Worm (Caenorhabditis elegans) whole organism, late embryonic: ENCODE measurements around the gene srh-40.

Experiments used
- C08G9.2 ChIP-seq: sonication (generic microtip); optimal IDR thresholded peaks from 2 replicates; lab custom pipeline; 2016; ENCODE audit warnings: mild to moderate bottlenecking, missing genetic modification characterization, moderate library complexity, missing compliant biosample characterization
- F13H6.1 ChIP-seq: sonication (generic microtip); optimal IDR thresholded peaks from 2 replicates; lab custom pipeline; 2016; ENCODE audit warnings: missing genetic modification characterization, missing compliant biosample characterization
- K02D7.2 ChIP-seq: sonication (generic microtip); optimal IDR thresholded peaks from 2 replicates; lab custom pipeline; 2017; ENCODE audit warnings: mild to moderate bottlenecking, missing genetic modification characterization, missing compliant biosample characterization
- K09A11.1 ChIP-seq: sonication (generic microtip); optimal IDR thresholded peaks from 2 replicates; lab custom pipeline; 2017; ENCODE audit warnings: antibody characterized with exemption, mild to moderate bottlenecking, missing genetic modification characterization, missing compliant biosample characterization; ENCODE audit not compliant: insufficient read depth
- ceh-14 ChIP-seq: sonication (generic microtip); optimal IDR thresholded peaks from 2 replicates; lab custom pipeline; 2016; ENCODE audit warnings: missing genotype, missing genetic modification characterization, missing compliant biosample characterization
- ceh-19 ChIP-seq: fragments of 200-800 bp; sonication (Bioruptor generic); optimal IDR thresholded peaks from 2 replicates; lab custom pipeline; 2018; ENCODE audit warnings: mild to moderate bottlenecking, missing genetic modification characterization, missing compliant biosample characterization
- ceh-2 ChIP-seq: sonication (generic microtip); optimal IDR thresholded peaks from 2 replicates; lab custom pipeline; 2016; ENCODE audit warnings: missing genotype, missing genetic modification characterization, missing compliant biosample characterization
- ceh-24 ChIP-seq: sonication (generic microtip); optimal IDR thresholded peaks from 2 replicates; lab custom pipeline; 2016; ENCODE audit warnings: mild to moderate bottlenecking, missing genetic modification characterization, missing compliant biosample characterization
- ceh-30 ChIP-seq: fragments of 150-350 bp; optimal IDR thresholded peaks from 2 replicates; lab custom pipeline; 2014; ENCODE audit warnings: missing biosample characterization, missing genetic modification characterization
- ceh-31 ChIP-seq: sonication (generic microtip); optimal IDR thresholded peaks from 2 replicates; lab custom pipeline; 2016; ENCODE audit warnings: missing genetic modification characterization, missing compliant biosample characterization
- ceh-48 ChIP-seq: sonication (generic microtip); optimal IDR thresholded peaks from 2 replicates; lab custom pipeline; 2016; ENCODE audit warnings: missing genetic modification characterization, inconsistent platforms, missing compliant biosample characterization
- ceh-6 ChIP-seq: fragments of 200-800 bp; sonication (Bioruptor generic); optimal IDR thresholded peaks from 2 replicates; lab custom pipeline; 2018; ENCODE audit warnings: mild to moderate bottlenecking, missing genetic modification characterization, missing compliant biosample characterization
- che-1 ChIP-seq: sonication (generic microtip); optimal IDR thresholded peaks from 2 replicates; lab custom pipeline; 2016; ENCODE audit warnings: mild to moderate bottlenecking, missing genetic modification characterization, missing compliant biosample characterization
- dmd-4 ChIP-seq: sonication (generic microtip); optimal IDR thresholded peaks from 2 replicates; lab custom pipeline; 2016; ENCODE audit warnings: borderline replicate concordance, missing genetic modification characterization, missing compliant biosample characterization
- elt-4 ChIP-seq: sonication (generic microtip); optimal IDR thresholded peaks from 2 replicates; lab custom pipeline; 2016; ENCODE audit warnings: missing genetic modification characterization, missing compliant biosample characterization
- fkh-10 ChIP-seq: fragments of 150-350 bp; optimal IDR thresholded peaks from 2 replicates; lab custom pipeline; 2014; ENCODE audit warnings: missing biosample characterization, missing genetic modification reagents, missing genetic modification characterization
- fkh-6 ChIP-seq: sonication (generic microtip); optimal IDR thresholded peaks from 2 replicates; lab custom pipeline; 2016; ENCODE audit warnings: missing genetic modification characterization, missing compliant biosample characterization
- gmeb-2 ChIP-seq: sonication (generic microtip); optimal IDR thresholded peaks from 2 replicates; lab custom pipeline; 2016; ENCODE audit warnings: missing genetic modification characterization, inconsistent platforms, missing compliant biosample characterization
- hlh-13 ChIP-seq: fragments of 200-800 bp; sonication (Bioruptor generic); optimal IDR thresholded peaks from 2 replicates; lab custom pipeline; 2018; ENCODE audit warnings: mild to moderate bottlenecking, missing genetic modification characterization, missing compliant biosample characterization
- hlh-15 ChIP-seq: sonication (generic microtip); optimal IDR thresholded peaks from 2 replicates; lab custom pipeline; 2016; ENCODE audit warnings: missing genetic modification characterization, missing compliant biosample characterization
- hlh-30 ChIP-seq: sonication (generic microtip); optimal IDR thresholded peaks from 2 replicates; lab custom pipeline; 2017; ENCODE audit warnings: antibody characterized with exemption, missing genetic modification characterization, missing compliant biosample characterization; ENCODE audit not compliant: insufficient read depth
- hlh-6 ChIP-seq: sonication (generic microtip); optimal IDR thresholded peaks from 2 replicates; lab custom pipeline; 2016; ENCODE audit warnings: missing genotype, missing genetic modification characterization, missing compliant biosample characterization
- hlh-8 ChIP-seq: sonication (generic microtip); optimal IDR thresholded peaks from 2 replicates; lab custom pipeline; 2016; ENCODE audit warnings: missing genotype, missing genetic modification characterization, missing compliant biosample characterization
- lim-6 ChIP-seq: sonication (generic microtip); optimal IDR thresholded peaks from 2 replicates; lab custom pipeline; 2016; ENCODE audit warnings: missing genetic modification characterization, missing compliant biosample characterization
- lin-11 ChIP-seq: fragments of 200-800 bp; sonication (Bioruptor generic); optimal IDR thresholded peaks from 2 replicates; lab custom pipeline; 2018; ENCODE audit warnings: mild to moderate bottlenecking, missing genetic modification characterization, missing compliant biosample characterization
- mec-3 ChIP-seq: sonication (generic microtip); optimal IDR thresholded peaks from 2 replicates; lab custom pipeline; 2016; ENCODE audit warnings: borderline replicate concordance, missing genetic modification characterization, missing compliant biosample characterization
- nfya-1 ChIP-seq: sonication (generic microtip); optimal IDR thresholded peaks from 2 replicates; lab custom pipeline; 2017; ENCODE audit warnings: missing genetic modification characterization, mild to moderate bottlenecking, missing compliant biosample characterization, antibody characterized with exemption, moderate library complexity
- nhr-232 ChIP-seq: sonication (generic microtip); optimal IDR thresholded peaks from 2 replicates; lab custom pipeline; 2016; ENCODE audit warnings: missing genetic modification characterization, missing compliant biosample characterization
- npax-4 ChIP-seq: sonication (generic microtip); optimal IDR thresholded peaks from 2 replicates; lab custom pipeline; 2016; ENCODE audit warnings: missing genetic modification characterization, missing compliant biosample characterization
- pag-3 ChIP-seq: sonication (generic microtip); optimal IDR thresholded peaks from 2 replicates; lab custom pipeline; 2016; ENCODE audit warnings: missing compliant biosample characterization, missing genetic modification characterization, borderline replicate concordance
- pat-9 ChIP-seq: fragments of 200-800 bp; sonication (Bioruptor generic); optimal IDR thresholded peaks from 2 replicates; lab custom pipeline; 2018; ENCODE audit warnings: mild to moderate bottlenecking, missing genetic modification characterization, moderate library complexity, missing compliant biosample characterization
- pax-1 ChIP-seq: fragments of 150-350 bp; optimal IDR thresholded peaks from 2 replicates; lab custom pipeline; 2014; ENCODE audit warnings: missing biosample characterization, missing genetic modification characterization
- pha-2 ChIP-seq: sonication (generic microtip); optimal IDR thresholded peaks from 2 replicates; lab custom pipeline; 2017; ENCODE audit warnings: mild to moderate bottlenecking, missing genetic modification characterization, missing compliant biosample characterization
- pha-4 ChIP-seq: fragments of 150-350 bp; optimal IDR thresholded peaks from 2 replicates; lab custom pipeline; 2018; ENCODE audit warnings: missing biosample characterization, missing genetic modification reagents, missing genetic modification characterization
- pqm-1 ChIP-seq: sonication (generic microtip); optimal IDR thresholded peaks from 2 replicates; lab custom pipeline; 2016; ENCODE audit warnings: missing genetic modification characterization, missing compliant biosample characterization
- sdc-2 ChIP-seq: sonication (generic microtip); optimal IDR thresholded peaks from 2 replicates; lab custom pipeline; 2016; ENCODE audit warnings: missing genotype, missing genetic modification characterization, missing compliant biosample characterization
- sox-4 ChIP-seq: sonication (generic microtip); optimal IDR thresholded peaks from 2 replicates; lab custom pipeline; 2017; ENCODE audit warnings: mild to moderate bottlenecking, missing genetic modification characterization, inconsistent platforms, missing compliant biosample characterization
- syd-9 ChIP-seq: sonication (generic microtip); optimal IDR thresholded peaks from 2 replicates; lab custom pipeline; 2016; ENCODE audit warnings: mild to moderate bottlenecking, missing genetic modification characterization, moderate library complexity, missing compliant biosample characterization
- tbx-2 ChIP-seq: sonication (generic microtip); optimal IDR thresholded peaks from 2 replicates; lab custom pipeline; 2016; ENCODE audit warnings: missing genetic modification characterization, missing compliant biosample characterization
- ttx-3 ChIP-seq: sonication (generic microtip); optimal IDR thresholded peaks from 2 replicates; lab custom pipeline; 2016; ENCODE audit warnings: missing genetic modification reagents, missing genetic modification characterization, missing compliant biosample characterization
- unc-3 ChIP-seq, 2 experiments: fragments of 200-800 bp in 1 of 2; sonication (Bioruptor generic) in 1 of 2; sonication (generic microtip) in 1 of 2; conservative IDR thresholded peaks in 1 of 2; optimal IDR thresholded peaks in 1 of 2; 2 replicates each; pipeline versions ENCODE4 v1.3.6 to Lab custom; 2016 to 2022; ENCODE audit warnings: missing compliant biosample characterization in 2 of 2, missing genetic modification characterization in 2 of 2, missing genetic modification reagents in 1 of 2
- unc-42 ChIP-seq: sonication (generic microtip); optimal IDR thresholded peaks from 2 replicates; lab custom pipeline; 2016; ENCODE audit warnings: missing genotype, missing genetic modification characterization, missing compliant biosample characterization
- zip-5 ChIP-seq: sonication (generic microtip); optimal IDR thresholded peaks from 2 replicates; lab custom pipeline; 2016; ENCODE audit warnings: missing genetic modification characterization, missing compliant biosample characterization

The srh-40 gene

ce11 chrIII:6615064-6615463 is 4.4 kb downstream of the srh-40 start, which contains the start of gene cmtr-2:
TSS of gene cmtr-2 (plus strand) at chrIII:6615414.
- TF ChIP-seq nfya-1 (tag; lab: Kevin White, UChicago) (peak; percentile 29), pha-2 (tag; lab: Kevin White, UChicago) (peak; percentile 1), unc-42 (tag; lab: Kevin White, UChicago) (peak; percentile 84), ceh-14 (tag; lab: Kevin White, UChicago) (peak; percentile 17), ceh-30 (no peak)

- TF ChIP-seq zip-5 = no peak
- TF ChIP-seq lin-11 (tag; lab: Kevin White, UChicago) = no peak
- no peak for TF ChIP-seq ceh-48 (tag; lab: Kevin White, UChicago)
- TF ChIP-seq tbx-2 (tag; lab: Kevin White, UChicago) = no peak
- TF ChIP-seq ceh-24 = no peak
- TF ChIP-seq ceh-2 (tag; lab: Kevin White, UChicago) = no peak
- TF ChIP-seq che-1 (tag; lab: Kevin White, UChicago) = no peak
- TF ChIP-seq fkh-10 (GFP tag; lab: Kevin White, UChicago) = no peak
- no peak for TF ChIP-seq syd-9
- TF ChIP-seq hlh-6 = no peak
- no peak for TF ChIP-seq ceh-14 (tag; lab: Kevin White, UChicago)
- TF ChIP-seq pax-1 (tag; lab: Kevin White, UChicago) = no peak
- TF ChIP-seq unc-42 (tag; lab: Kevin White, UChicago) = no peak
- no peak for TF ChIP-seq pqm-1 (tag; lab: Kevin White, UChicago)
- TF ChIP-seq hlh-13 (GFP tag; lab: Kevin White, UChicago) = no peak
- no peak for TF ChIP-seq pha-2 (tag; lab: Kevin White, UChicago)
- TF ChIP-seq hlh-15 = no peak
- no peak for TF ChIP-seq ttx-3 (tag; lab: Kevin White, UChicago)
- TF ChIP-seq sox-4 (tag; lab: Kevin White, UChicago) = no peak
- TF ChIP-seq, all 69 proteins: peak for 0
Observed at ce11 chrIII:6619952-6620351, 9.3 kb downstream of the srh-40 start, which contains the start of gene C13B9.2. TSS of gene C13B9.2 (plus strand) at chrIII:6620252.

ce11 chrIII:6624872-6625271 is 14.2 kb downstream of the srh-40 start, which contains the start of gene copd-1:
TSS of gene copd-1 (minus strand) at chrIII:6624972.
- TF ChIP-seq dmd-4 (tag; lab: Kevin White, UChicago) (no peak), unc-3 (GFP tag; conservative IDR thresholded peaks at IDR 0.05; lab: Robert Waterston, UW) (no peak), unc-3 (tag; optimal IDR thresholded peaks at IDR 0.05; lab: Kevin White, UChicago) (no peak), hlh-15 (no peak), lim-6 (tag; lab: Kevin White, UChicago) (no peak), ceh-19 (GFP tag; lab: Kevin White, UChicago) (no peak), hlh-30 (tag; lab: Kevin White, UChicago) (no peak), ceh-6 (GFP tag; lab: Kevin White, UChicago) (no peak), fkh-6 (tag; lab: Kevin White, UChicago) (no peak), npax-4 (tag; lab: Kevin White, UChicago) (no peak), elt-4 (tag; lab: Kevin White, UChicago) (no peak), pax-1 (tag; lab: Kevin White, UChicago) (no peak), mec-3 (tag; lab: Kevin White, UChicago) (no peak), fkh-10 (GFP tag; lab: Kevin White, UChicago) (no peak), hlh-8 (no peak), che-1 (tag; lab: Kevin White, UChicago) (no peak), ceh-30 (no peak), ttx-3 (tag; lab: Kevin White, UChicago) (no peak)

ce11 chrIII:6625317-6625716 is 14.7 kb downstream of the srh-40 start:
- TF ChIP-seq hlh-8 (no peak), ceh-48 (tag; lab: Kevin White, UChicago) (no peak), elt-4 (tag; lab: Kevin White, UChicago) (no peak), mec-3 (tag; lab: Kevin White, UChicago) (no peak), pag-3 (no peak), K02D7.2 (tag; lab: Kevin White, UChicago) (no peak), K09A11.1 (tag; lab: Kevin White, UChicago) (no peak), pat-9 (no peak), sdc-2 (tag; lab: Kevin White, UChicago) (no peak), F13H6.1 (tag; lab: Kevin White, UChicago) (no peak), ceh-31 (tag; lab: Kevin White, UChicago) (peak; percentile 73), syd-9 (no peak), che-1 (tag; lab: Kevin White, UChicago) (no peak), ttx-3 (tag; lab: Kevin White, UChicago) (no peak), nhr-232 (tag; lab: Kevin White, UChicago) (no peak), pha-4 (no peak), tbx-2 (tag; lab: Kevin White, UChicago) (peak; percentile 60), hlh-13 (GFP tag; lab: Kevin White, UChicago) (no peak), ceh-2 (tag; lab: Kevin White, UChicago) (peak; percentile 50), hlh-30 (tag; lab: Kevin White, UChicago) (no peak), gmeb-2 (tag; lab: Kevin White, UChicago) (no peak), C08G9.2 (peak; percentile 52)
